ENCODE assay signal across 3 worm cellular contexts in the genomic region with DNA sequence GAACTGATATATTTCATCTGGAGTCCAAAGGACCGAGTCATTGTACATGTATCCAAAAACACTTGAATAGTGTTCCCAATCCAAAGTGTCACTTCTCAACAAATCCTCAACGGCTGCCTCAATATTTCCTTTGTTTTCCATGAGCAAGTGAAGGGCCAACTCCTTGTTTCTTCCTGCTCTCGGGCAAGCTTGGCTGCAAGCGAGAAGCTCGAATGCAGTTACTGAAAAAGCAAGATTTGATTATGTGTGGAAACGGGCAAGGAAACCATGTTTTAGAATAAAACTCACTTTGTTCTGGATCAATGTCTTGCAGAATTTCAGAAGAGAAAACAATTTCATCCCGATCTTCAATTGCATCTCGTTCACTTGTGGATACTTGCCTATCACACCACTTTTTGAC.
TF ChIP-seq lines count a peak whose summit lies in the region.

No protein-coding gene starts in this region.

TF ChIP-seq in whole organism, L1 larva, 84 proteins besides CTCF, POLR2A, EP300 and RAD21:
- no peak for TF ChIP-seq grh-1 (GFP tag; IDR thresholded peaks at IDR 0.05; lab: Robert Waterston, UW)
- no peak for TF ChIP-seq mdl-1 (tag; optimal IDR thresholded peaks at IDR 0.05; lab: Kevin White, UChicago)
- TF ChIP-seq lin-14 (GFP tag; optimal IDR thresholded peaks at IDR 0.05; lab: Kevin White, UChicago) = peak; percentile 12
- peak; percentile 52 for TF ChIP-seq fkh-10 (GFP tag; optimal IDR thresholded peaks at IDR 0.05; lab: Kevin White, UChicago)

TF ChIP-seq in whole organism, L4 larva, 104 proteins besides CTCF, POLR2A, EP300 and RAD21:
- TF ChIP-seq nhr-77 (tag; optimal IDR thresholded peaks at IDR 0.05; lab: Kevin White, UChicago) = no peak
- TF ChIP-seq unc-62 (GFP tag; optimal IDR thresholded peaks at IDR 0.05 in 1 of 2; lab: Kevin White, UChicago) = peak in 1 of 2 experiments; percentile 75
- TF ChIP-seq unc-62 (tag; optimal IDR thresholded peaks at IDR 0.05; lab: Kevin White, UChicago) = no peak
- TF ChIP-seq ceh-82 (tag; optimal IDR thresholded peaks at IDR 0.05; lab: Kevin White, UChicago) = no peak
- no peak for TF ChIP-seq nhr-102 (tag; optimal IDR thresholded peaks at IDR 0.05; lab: Kevin White, UChicago)
- TF ChIP-seq ama-1 (optimal IDR thresholded peaks at IDR 0.05; lab: Kevin White, UChicago) = peak; percentile 49
- no peak for TF ChIP-seq attf-4 (tag; optimal IDR thresholded peaks at IDR 0.05; lab: Kevin White, UChicago)
- TF ChIP-seq mdt-29 (GFP tag; IDR thresholded peaks at IDR 0.05; lab: Robert Waterston, UW) = no peak
- TF ChIP-seq daf-12 (tag; optimal IDR thresholded peaks at IDR 0.05; lab: Kevin White, UChicago) = no peak
- TF ChIP-seq mdl-1 (tag; optimal IDR thresholded peaks at IDR 0.05; lab: Kevin White, UChicago) = no peak
- TF ChIP-seq hlh-30 (tag; optimal IDR thresholded peaks at IDR 0.05; lab: Kevin White, UChicago; ENCODE audit: insufficient read depth) = no peak

TF ChIP-seq in whole organism, mixed stage, embryonic, 35 proteins besides CTCF, POLR2A, EP300 and RAD21:
- TF ChIP-seq ces-1 (GFP tag; optimal IDR thresholded peaks at IDR 0.05; lab: Kevin White, UChicago) (peak; percentile 66), flh-1 (GFP tag; optimal IDR thresholded peaks at IDR 0.05; lab: Kevin White, UChicago) (no peak), ztf-11 (tag; optimal IDR thresholded peaks at IDR 0.05; lab: Kevin White, UChicago) (no peak), unc-120 (tag; optimal IDR thresholded peaks at IDR 0.05; lab: Kevin White, UChicago; ENCODE audit: poor library complexity, severe bottlenecking) (no peak)

Comparison
In these comparisons a context has a peak if more than half of its experiments do, and no peak if none do; other contexts are left out.
1. Of the 29 proteins assayed by ChIP-seq in both whole organism, L4 larva and whole organism, L1 larva: peak only in whole organism, L4 larva: ama-1; only in whole organism, L1 larva: fkh-10; in both: none; in neither: 26; mixed calls (peak in some experiments, not most) for 1.